Worm (Caenorhabditis elegans) whole organism, L2 larva: ENCODE data around the gene C17H12.5.

Source experiments
- F13H6.1 ChIP-seq: sonication (generic microtip); optimal IDR thresholded peaks from 2 replicates; lab custom pipeline; 2016; ENCODE audit warnings: missing genetic modification characterization, missing compliant biosample characterization
- R02D3.7 ChIP-seq: fragments of 150-350 bp; optimal IDR thresholded peaks from 2 replicates; lab custom pipeline; 2014; ENCODE audit warnings: missing biosample characterization, missing genetic modification characterization
- ZK546.5 ChIP-seq: sonication (generic microtip); optimal IDR thresholded peaks from 2 replicates; lab custom pipeline; 2017; ENCODE audit warnings: missing biosample characterization, missing genetic modification characterization
- blmp-1 ChIP-seq: sonication (generic microtip); optimal IDR thresholded peaks from 2 replicates; lab custom pipeline; 2017; ENCODE audit warnings: missing genetic modification characterization, mild to moderate bottlenecking, missing compliant biosample characterization, antibody characterized with exemption, moderate library complexity; ENCODE audit not compliant: insufficient read depth
- gmeb-1 ChIP-seq: fragments of 150-350 bp; optimal IDR thresholded peaks from 2 replicates; lab custom pipeline; 2014; ENCODE audit warnings: missing biosample characterization, missing genetic modification characterization
- nhr-12 ChIP-seq: fragments of 150-350 bp; optimal IDR thresholded peaks from 2 replicates; lab custom pipeline; 2014; ENCODE audit warnings: missing biosample characterization, missing genetic modification characterization
- nhr-237 ChIP-seq: fragments of 150-350 bp; optimal IDR thresholded peaks from 2 replicates; lab custom pipeline; 2014; ENCODE audit warnings: missing biosample characterization, missing genetic modification characterization
- nhr-25 ChIP-seq: fragments of 150-350 bp; sonication (generic microtip); optimal IDR thresholded peaks from 3 replicates; lab custom pipeline; 2014; ENCODE audit warnings: missing biosample characterization, missing genetic modification characterization
- nhr-6 ChIP-seq: fragments of 150-350 bp; optimal IDR thresholded peaks from 2 replicates; lab custom pipeline; 2014; ENCODE audit warnings: missing biosample characterization, missing genetic modification characterization
- unc-62 ChIP-seq: fragments of 150-350 bp; optimal IDR thresholded peaks from 2 replicates; lab custom pipeline; 2014; ENCODE audit warnings: missing biosample characterization, missing genetic modification reagents, missing genetic modification characterization

DNA sequence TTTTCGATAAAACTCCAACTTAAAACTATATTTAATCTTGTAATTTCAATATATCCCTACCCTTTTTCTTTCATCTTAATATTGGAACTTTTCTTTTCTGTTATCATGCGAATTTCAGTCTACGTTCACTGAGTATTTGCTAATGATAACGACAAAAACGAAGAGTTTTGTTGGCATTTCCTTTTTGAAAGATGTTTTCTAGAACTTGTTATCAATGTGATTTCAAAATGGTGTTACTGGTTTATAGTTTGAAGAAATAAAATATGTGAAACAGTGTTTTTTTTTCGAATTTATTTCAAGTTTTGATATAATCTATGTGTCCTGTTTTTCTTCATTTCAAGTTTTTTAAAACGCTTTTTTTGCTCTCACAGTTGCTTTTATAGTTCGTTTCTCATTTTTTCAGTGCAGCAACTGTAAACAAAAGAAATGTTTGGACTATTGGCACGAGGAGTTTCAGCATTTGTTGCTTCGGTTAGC, 47.0 kb downstream of the C17H12.5 start, which contains the start of gene anat-1:
- TF ChIP-seq R02D3.7 (no peak), blmp-1 (tag; lab: Kevin White, UChicago) (no peak), F13H6.1 (tag; lab: Kevin White, UChicago) (no peak), nhr-237 (tag; lab: Kevin White, UChicago) (no peak), ZK546.5 (tag; lab: Kevin White, UChicago) (no peak), nhr-6 (tag; lab: Kevin White, UChicago) (no peak), unc-62 (no peak), nhr-12 (tag; lab: Kevin White, UChicago) (no peak), gmeb-1 (tag; lab: Kevin White, UChicago) (no peak), nhr-25 (tag; lab: Kevin White, UChicago) (no peak)
